Worm (Caenorhabditis elegans) whole organism, late embryonic: Measurements from ENCODE around the gene R07E3.1.

ENCODE experiments used
- C38D4.7 ChIP-seq: fragments of 200-800 bp; sonication (Bioruptor generic); optimal IDR thresholded peaks from 2 replicates; lab custom pipeline; 2018; ENCODE audit warnings: mild to moderate bottlenecking, missing genetic modification characterization, moderate library complexity, missing compliant biosample characterization
- F13H6.1 ChIP-seq: sonication (generic microtip); optimal IDR thresholded peaks from 2 replicates; lab custom pipeline; 2016; ENCODE audit warnings: missing genetic modification characterization, missing compliant biosample characterization
- K02D7.2 ChIP-seq: sonication (generic microtip); optimal IDR thresholded peaks from 2 replicates; lab custom pipeline; 2017; ENCODE audit warnings: mild to moderate bottlenecking, missing genetic modification characterization, missing compliant biosample characterization
- ahr-1 ChIP-seq: sonication (generic microtip); optimal IDR thresholded peaks from 2 replicates; lab custom pipeline; 2016; ENCODE audit warnings: missing genetic modification characterization, missing compliant biosample characterization
- ama-1 ChIP-seq: fragments of 150-350 bp; optimal IDR thresholded peaks from 2 replicates; lab custom pipeline; 2014
- ceh-19 ChIP-seq: fragments of 200-800 bp; sonication (Bioruptor generic); optimal IDR thresholded peaks from 2 replicates; lab custom pipeline; 2018; ENCODE audit warnings: mild to moderate bottlenecking, missing genetic modification characterization, missing compliant biosample characterization
- ceh-22 ChIP-seq: sonication (generic microtip); optimal IDR thresholded peaks from 2 replicates; lab custom pipeline; 2017; ENCODE audit warnings: missing biosample characterization, missing genetic modification characterization
- ceh-30 ChIP-seq: fragments of 150-350 bp; optimal IDR thresholded peaks from 2 replicates; lab custom pipeline; 2014; ENCODE audit warnings: missing biosample characterization, missing genetic modification characterization
- ceh-31 ChIP-seq: sonication (generic microtip); optimal IDR thresholded peaks from 2 replicates; lab custom pipeline; 2016; ENCODE audit warnings: missing genetic modification characterization, missing compliant biosample characterization
- ceh-34 ChIP-seq: sonication (generic microtip); optimal IDR thresholded peaks from 2 replicates; lab custom pipeline; 2016; ENCODE audit warnings: mild to moderate bottlenecking, missing genetic modification characterization, missing compliant biosample characterization
- ceh-48 ChIP-seq: sonication (generic microtip); optimal IDR thresholded peaks from 2 replicates; lab custom pipeline; 2016; ENCODE audit warnings: missing genetic modification characterization, inconsistent platforms, missing compliant biosample characterization
- che-1 ChIP-seq: sonication (generic microtip); optimal IDR thresholded peaks from 2 replicates; lab custom pipeline; 2016; ENCODE audit warnings: mild to moderate bottlenecking, missing genetic modification characterization, missing compliant biosample characterization
- dmd-4 ChIP-seq: sonication (generic microtip); optimal IDR thresholded peaks from 2 replicates; lab custom pipeline; 2016; ENCODE audit warnings: borderline replicate concordance, missing genetic modification characterization, missing compliant biosample characterization
- dve-1 ChIP-seq: sonication (generic microtip); optimal IDR thresholded peaks from 2 replicates; lab custom pipeline; 2017; ENCODE audit warnings: antibody characterized with exemption, mild to moderate bottlenecking, missing genetic modification characterization, missing compliant biosample characterization
- elt-2 ChIP-seq: sonication (generic microtip); optimal IDR thresholded peaks from 2 replicates; lab custom pipeline; 2016; ENCODE audit warnings: missing genetic modification reagents, missing genetic modification characterization, missing compliant biosample characterization
- elt-4 ChIP-seq: sonication (generic microtip); optimal IDR thresholded peaks from 2 replicates; lab custom pipeline; 2016; ENCODE audit warnings: missing genetic modification characterization, missing compliant biosample characterization
- ets-4 ChIP-seq: sonication (generic microtip); optimal IDR thresholded peaks from 2 replicates; lab custom pipeline; 2016; ENCODE audit warnings: missing genetic modification characterization, missing compliant biosample characterization
- eyg-1 ChIP-seq: sonication (generic microtip); optimal IDR thresholded peaks from 2 replicates; lab custom pipeline; 2016; ENCODE audit warnings: missing genotype, missing genetic modification characterization, missing compliant biosample characterization
- fkh-6 ChIP-seq: sonication (generic microtip); optimal IDR thresholded peaks from 2 replicates; lab custom pipeline; 2016; ENCODE audit warnings: missing genetic modification characterization, missing compliant biosample characterization
- gmeb-2 ChIP-seq: sonication (generic microtip); optimal IDR thresholded peaks from 2 replicates; lab custom pipeline; 2016; ENCODE audit warnings: missing genetic modification characterization, inconsistent platforms, missing compliant biosample characterization
- hlh-13 ChIP-seq: fragments of 200-800 bp; sonication (Bioruptor generic); optimal IDR thresholded peaks from 2 replicates; lab custom pipeline; 2018; ENCODE audit warnings: mild to moderate bottlenecking, missing genetic modification characterization, missing compliant biosample characterization
- hlh-30 ChIP-seq: sonication (generic microtip); optimal IDR thresholded peaks from 2 replicates; lab custom pipeline; 2017; ENCODE audit warnings: antibody characterized with exemption, missing genetic modification characterization, missing compliant biosample characterization; ENCODE audit not compliant: insufficient read depth
- mec-3 ChIP-seq: sonication (generic microtip); optimal IDR thresholded peaks from 2 replicates; lab custom pipeline; 2016; ENCODE audit warnings: borderline replicate concordance, missing genetic modification characterization, missing compliant biosample characterization
- nfya-1 ChIP-seq: sonication (generic microtip); optimal IDR thresholded peaks from 2 replicates; lab custom pipeline; 2017; ENCODE audit warnings: missing genetic modification characterization, mild to moderate bottlenecking, missing compliant biosample characterization, antibody characterized with exemption, moderate library complexity
- nhr-11 ChIP-seq: fragments of 150-350 bp; optimal IDR thresholded peaks from 2 replicates; lab custom pipeline; 2014; ENCODE audit warnings: missing biosample characterization, missing genetic modification characterization
- nhr-232 ChIP-seq: sonication (generic microtip); optimal IDR thresholded peaks from 2 replicates; lab custom pipeline; 2016; ENCODE audit warnings: missing genetic modification characterization, missing compliant biosample characterization
- pha-2 ChIP-seq: sonication (generic microtip); optimal IDR thresholded peaks from 2 replicates; lab custom pipeline; 2017; ENCODE audit warnings: mild to moderate bottlenecking, missing genetic modification characterization, missing compliant biosample characterization
- pqm-1 ChIP-seq: sonication (generic microtip); optimal IDR thresholded peaks from 2 replicates; lab custom pipeline; 2016; ENCODE audit warnings: missing genetic modification characterization, missing compliant biosample characterization
- sox-2 ChIP-seq: fragments of 200-800 bp; sonication (Bioruptor generic); IDR thresholded peaks from 2 replicates; pipeline ENCODE4 v1.3.6; 2022; ENCODE audit warnings: missing genetic modification reagents, missing genetic modification characterization, missing compliant biosample characterization
- sox-4 ChIP-seq: sonication (generic microtip); optimal IDR thresholded peaks from 2 replicates; lab custom pipeline; 2017; ENCODE audit warnings: mild to moderate bottlenecking, missing genetic modification characterization, inconsistent platforms, missing compliant biosample characterization
- syd-9 ChIP-seq: sonication (generic microtip); optimal IDR thresholded peaks from 2 replicates; lab custom pipeline; 2016; ENCODE audit warnings: mild to moderate bottlenecking, missing genetic modification characterization, moderate library complexity, missing compliant biosample characterization
- ttx-3 ChIP-seq: sonication (generic microtip); optimal IDR thresholded peaks from 2 replicates; lab custom pipeline; 2016; ENCODE audit warnings: missing genetic modification reagents, missing genetic modification characterization, missing compliant biosample characterization
- unc-3 ChIP-seq, 2 experiments: fragments of 200-800 bp in 1 of 2; sonication (Bioruptor generic) in 1 of 2; sonication (generic microtip) in 1 of 2; conservative IDR thresholded peaks in 1 of 2; optimal IDR thresholded peaks in 1 of 2; 2 replicates each; pipeline versions ENCODE4 v1.3.6 to Lab custom; 2016 to 2022; ENCODE audit warnings: missing compliant biosample characterization in 2 of 2, missing genetic modification characterization in 2 of 2, missing genetic modification reagents in 1 of 2

Gene R07E3.1

ce11 chrX:10338100-10338499 is 2.9 kb downstream of the R07E3.1 start, which contains the start of gene cut-5:
Gene cut-5, minus strand, starts transcription at chrX:10338200.
- TF ChIP-seq ceh-31 = no peak
- no peak for TF ChIP-seq ceh-30 (tag; lab: Kevin White, UChicago)
- TF ChIP-seq gmeb-2 (tag; lab: Kevin White, UChicago) = no peak
- TF ChIP-seq ahr-1 = no peak
- TF ChIP-seq ceh-19 (GFP tag; lab: Kevin White, UChicago) = no peak
- TF ChIP-seq sox-4 = no peak
- TF ChIP-seq ama-1 (lab: Kevin White, UChicago) = no peak
- TF ChIP-seq K02D7.2 (tag; lab: Kevin White, UChicago) = no peak
- TF ChIP-seq elt-2 (tag; lab: Kevin White, UChicago) = no peak
- TF ChIP-seq pqm-1 (tag; lab: Kevin White, UChicago) = no peak
- no peak for TF ChIP-seq fkh-6
- TF ChIP-seq hlh-30 (tag; lab: Kevin White, UChicago) = no peak
- no peak for TF ChIP-seq nhr-11 (tag; lab: Kevin White, UChicago)
- no peak for TF ChIP-seq dve-1 (tag; lab: Kevin White, UChicago)
- TF ChIP-seq C38D4.7 (GFP tag; lab: Kevin White, UChicago) = no peak

ce11 chrX:10336592-10336991 is 4.4 kb downstream of the R07E3.1 start:
- TF ChIP-seq ceh-48 (tag; lab: Kevin White, UChicago) = no peak
- TF ChIP-seq K02D7.2 (tag; lab: Kevin White, UChicago) = no peak
- TF ChIP-seq syd-9 (tag; lab: Kevin White, UChicago) = peak; percentile 14
- no peak for TF ChIP-seq sox-2
- no peak for TF ChIP-seq F13H6.1 (tag; lab: Kevin White, UChicago)
- peak; percentile 57 for TF ChIP-seq elt-4 (tag; lab: Kevin White, UChicago)
- 0 out of 2 replicates have a peak, but pooled peaks have one; percentile 17 for TF ChIP-seq unc-3 (GFP tag; conservative IDR thresholded peaks at IDR 0.05; lab: Robert Waterston, UW)
- TF ChIP-seq unc-3 (tag; optimal IDR thresholded peaks at IDR 0.05; lab: Kevin White, UChicago) = no peak
- no peak for TF ChIP-seq nhr-11 (tag; lab: Kevin White, UChicago)
- TF ChIP-seq, all 69 proteins: peak for 3

ce11 chrX:10336138-10336537 is 4.8 kb downstream of the R07E3.1 start, which contains the start of gene idpa-3:
Gene idpa-3, plus strand, starts transcription at chrX:10336438.
- TF ChIP-seq K02D7.2 (tag; lab: Kevin White, UChicago) = no peak
- TF ChIP-seq fkh-6 = no peak
- no peak for TF ChIP-seq ceh-30 (tag; lab: Kevin White, UChicago)
- TF ChIP-seq pha-2 (tag; lab: Kevin White, UChicago) = no peak
- no peak for TF ChIP-seq ceh-22
- no peak for TF ChIP-seq eyg-1 (tag; lab: Kevin White, UChicago)
- no peak for TF ChIP-seq ttx-3
- no peak for TF ChIP-seq ceh-34
- TF ChIP-seq ets-4 (tag; lab: Kevin White, UChicago) = no peak
- no peak for TF ChIP-seq mec-3 (tag; lab: Kevin White, UChicago)

ce11 chrX:10333301-10333854 is 7.6 kb downstream of the R07E3.1 start, which contains the start of gene R07E3.4:
Gene R07E3.4, minus strand, starts transcription at chrX:10333351.
- TF ChIP-seq ceh-48 (tag; lab: Kevin White, UChicago) = no peak
- no peak for TF ChIP-seq hlh-13
- TF ChIP-seq sox-4 = no peak
- no peak for TF ChIP-seq nfya-1 (tag; lab: Kevin White, UChicago)
- no peak for TF ChIP-seq nhr-232 (tag; lab: Kevin White, UChicago)
- TF ChIP-seq fkh-6 = no peak
- no peak for TF ChIP-seq pha-2 (tag; lab: Kevin White, UChicago)
- no peak for TF ChIP-seq dmd-4 (tag; lab: Kevin White, UChicago)
- TF ChIP-seq che-1 (tag; lab: Kevin White, UChicago) = no peak
- TF ChIP-seq ceh-19 (GFP tag; lab: Kevin White, UChicago) = no peak
